Fruit fly (Drosophila melanogaster): ENCODE results near the gene CG34039.

CG34039 gene

DNA sequence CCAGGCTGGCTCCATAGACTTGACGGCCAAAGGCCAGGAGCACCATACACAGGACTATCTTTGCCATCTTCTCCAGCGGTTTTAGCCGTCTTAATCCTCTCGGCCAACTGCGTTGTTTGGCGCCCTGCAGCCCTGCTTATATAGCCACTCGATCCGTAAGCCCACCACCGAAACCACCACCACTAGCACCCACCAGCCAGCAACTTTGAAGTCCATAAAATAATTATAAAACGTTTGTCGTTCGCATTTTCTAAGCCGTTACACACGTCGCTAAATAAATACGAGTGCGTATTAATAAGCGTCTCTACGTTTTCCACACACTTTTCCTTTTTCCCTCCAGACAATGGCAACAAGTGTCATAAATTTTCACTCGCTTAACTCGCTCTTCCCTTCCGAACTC, 864 bp downstream of the CG34039 start, which contains the start of gene Lk:
Gene Lk, minus strand, starts transcription at position 101 of the 400 bp plus-strand sequence.
- no peak for TF ChIP-seq CG17801 (GFP tag; optimal IDR thresholded peaks at IDR 0.05; ENCODE audit: partially characterized antibody)

DNA sequence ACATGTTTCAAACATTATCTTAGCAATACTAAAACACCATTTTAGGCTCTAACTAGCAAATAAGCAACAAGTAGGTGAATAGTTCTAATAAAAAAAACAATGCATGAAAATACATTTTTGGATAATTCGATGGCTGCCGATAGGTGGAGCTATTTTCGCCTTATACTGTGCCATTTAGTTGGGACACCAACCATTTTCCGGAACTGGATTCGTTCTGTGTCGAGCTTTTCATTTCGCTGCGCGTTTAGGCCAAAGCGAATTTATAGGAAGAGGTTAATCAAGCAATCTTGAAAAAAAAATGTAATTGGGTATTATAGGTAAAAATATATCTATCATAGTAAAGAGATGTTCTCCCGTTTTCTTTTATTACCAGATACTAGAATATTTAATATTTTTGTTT, 2.9 kb downstream of the CG34039 start:
- TF ChIP-seq CG17801 (GFP tag; optimal IDR thresholded peaks at IDR 0.05; ENCODE audit: partially characterized antibody): no peak

DNA sequence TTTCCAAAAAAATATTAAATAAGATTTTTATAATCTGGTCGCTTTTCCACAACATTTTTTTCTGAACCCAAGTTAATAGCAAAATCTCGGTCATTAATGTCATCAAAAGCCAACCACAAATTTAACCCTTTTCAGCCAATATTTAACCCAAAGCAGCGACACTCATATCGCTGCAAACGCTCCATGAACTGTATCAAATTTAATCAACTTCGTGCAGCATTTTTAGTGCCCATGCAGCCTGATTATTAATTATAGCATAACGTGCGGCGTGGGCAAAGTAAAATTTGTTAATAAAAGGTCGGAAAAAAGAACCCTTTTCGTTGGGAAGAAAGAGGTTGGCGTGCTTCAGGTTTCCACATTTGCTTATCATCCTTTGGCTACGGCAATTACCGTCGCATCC, 3.7 kb downstream of the CG34039 start:
- TF ChIP-seq CG17801 (GFP tag; optimal IDR thresholded peaks at IDR 0.05; ENCODE audit: partially characterized antibody): no peak

DNA sequence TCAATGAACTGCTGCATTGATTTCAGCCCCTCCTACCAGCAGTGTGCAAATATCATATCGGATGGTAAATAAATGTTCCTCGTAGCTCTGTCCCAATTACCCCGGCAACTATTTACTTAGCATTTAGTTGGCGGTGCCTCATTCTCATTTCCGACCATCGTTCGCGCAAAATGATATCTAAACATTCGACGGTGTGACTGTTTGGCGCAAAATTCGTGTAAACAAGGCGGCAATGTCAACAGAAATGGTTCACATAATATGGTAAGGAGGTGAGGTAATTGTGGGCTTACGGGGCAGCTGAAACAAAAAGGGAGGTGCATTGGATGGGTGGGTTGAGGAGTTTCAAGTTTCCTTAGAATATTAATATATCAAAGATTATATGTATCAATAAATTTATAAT, 4.6 kb downstream of the CG34039 start:
- TF ChIP-seq CG17801 (GFP tag; optimal IDR thresholded peaks at IDR 0.05; ENCODE audit: partially characterized antibody): no peak

DNA sequence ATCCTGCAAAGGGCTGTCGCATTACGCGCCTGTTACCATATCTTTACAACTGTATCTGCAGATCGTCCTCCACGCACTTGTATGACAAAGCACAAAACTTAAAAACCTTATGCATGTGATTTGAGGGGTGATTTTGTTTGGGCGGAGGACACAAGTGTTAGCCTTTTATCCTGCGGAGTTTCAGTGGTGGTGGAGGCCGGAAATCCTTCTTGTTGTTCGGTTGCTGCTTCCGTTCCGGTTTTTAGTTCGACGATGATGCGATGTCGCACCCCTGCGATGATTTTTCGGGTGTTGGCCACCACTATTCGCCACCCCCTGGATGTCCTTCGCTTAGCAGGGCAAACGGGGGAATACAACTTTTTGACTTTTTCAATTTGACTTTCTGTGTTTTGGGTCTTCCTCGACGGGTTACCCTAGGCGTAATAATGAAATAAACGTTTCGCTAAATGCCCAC, 5.4 kb downstream of the CG34039 start:
- TF ChIP-seq CG17801 (GFP tag; optimal IDR thresholded peaks at IDR 0.05; ENCODE audit: partially characterized antibody): no peak

DNA sequence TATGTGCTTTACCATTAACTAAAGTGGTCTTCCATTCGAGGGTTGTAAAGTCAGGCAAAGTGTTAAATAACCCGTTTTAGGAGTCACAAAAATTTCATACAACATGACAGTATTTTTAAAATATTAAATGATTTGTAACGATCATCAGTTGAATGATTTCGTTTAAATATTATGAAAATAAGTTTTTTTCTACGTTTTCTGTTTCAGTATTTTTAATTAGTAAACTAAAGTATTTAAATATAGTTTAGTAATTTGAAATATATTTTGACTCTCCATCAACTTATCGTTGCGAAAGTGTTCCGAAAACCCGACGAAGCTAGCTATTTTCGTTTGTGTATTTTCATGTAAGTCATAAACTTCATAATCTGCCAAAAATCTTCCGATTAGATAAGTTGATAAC, 7.3 kb downstream of the CG34039 start, which contains the start of gene CG42758:
Gene CG42758, plus strand, starts transcription at position 301 of the 400 bp plus-strand sequence.
- no peak for TF ChIP-seq CG17801 (GFP tag; optimal IDR thresholded peaks at IDR 0.05; ENCODE audit: partially characterized antibody)

DNA sequence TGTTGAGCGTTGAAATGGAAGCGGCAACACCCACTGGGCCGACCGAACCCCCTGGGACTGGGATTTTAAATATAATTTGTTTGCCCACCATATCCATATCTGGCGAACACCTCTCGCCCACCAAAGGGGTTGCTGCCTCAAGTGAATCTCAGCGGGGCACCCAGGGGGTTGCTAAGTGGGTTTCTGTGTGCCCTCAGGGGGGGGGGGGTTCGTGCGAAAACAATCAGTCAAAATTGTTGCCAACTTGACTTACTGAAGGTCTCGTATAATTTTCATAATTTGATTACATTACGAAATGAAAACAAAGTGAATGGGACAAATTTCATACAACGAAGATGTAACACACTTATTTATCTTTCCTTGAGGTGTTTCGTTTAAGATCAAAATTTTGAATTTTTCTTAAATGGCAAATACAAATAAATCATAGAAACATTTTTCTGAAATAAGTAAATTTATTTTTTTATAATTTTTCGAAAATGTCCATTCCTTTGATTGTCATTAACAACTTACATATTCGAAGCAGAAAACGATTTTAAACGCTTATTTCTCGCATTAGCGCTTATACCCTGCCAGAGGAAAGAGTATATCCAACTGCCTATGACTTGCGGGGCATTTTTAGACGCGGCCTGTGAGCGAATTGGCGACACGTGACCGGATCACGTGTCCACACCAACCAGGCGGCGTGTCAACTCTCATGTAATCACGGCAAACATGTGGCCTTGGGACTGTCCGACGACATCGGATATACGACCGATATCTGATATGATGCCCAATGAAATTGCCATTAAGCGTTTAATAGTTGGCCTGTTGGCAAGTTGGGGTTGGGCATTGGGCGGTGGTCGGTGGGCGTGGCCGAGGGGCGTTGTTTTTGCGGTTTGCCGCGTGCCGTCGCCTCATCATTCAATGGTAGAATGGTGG, 10.1 kb downstream of the CG34039 start:
- TF ChIP-seq CG17801 (GFP tag; optimal IDR thresholded peaks at IDR 0.05; ENCODE audit: partially characterized antibody): no peak

DNA sequence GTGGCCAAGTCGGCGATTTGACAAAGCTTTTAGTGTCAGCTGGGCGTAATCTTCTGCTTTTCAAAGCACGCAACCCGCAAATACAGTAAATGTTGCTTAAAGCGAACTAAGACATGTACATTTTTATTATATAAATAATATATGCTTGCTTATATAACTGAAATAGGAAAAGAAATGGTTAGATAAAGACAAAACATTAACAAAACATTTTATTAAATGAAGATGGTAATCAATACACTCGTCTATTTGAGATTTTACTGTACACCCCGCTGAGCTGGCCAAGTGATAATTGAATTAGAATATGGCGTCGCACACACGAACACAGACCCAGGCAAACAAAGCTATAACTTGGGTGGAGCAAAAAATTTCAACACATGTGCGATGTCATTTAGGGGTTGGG, 14.8 kb downstream of the CG34039 start:
- no peak for TF ChIP-seq CG17801 (GFP tag; optimal IDR thresholded peaks at IDR 0.05; ENCODE audit: partially characterized antibody)

DNA sequence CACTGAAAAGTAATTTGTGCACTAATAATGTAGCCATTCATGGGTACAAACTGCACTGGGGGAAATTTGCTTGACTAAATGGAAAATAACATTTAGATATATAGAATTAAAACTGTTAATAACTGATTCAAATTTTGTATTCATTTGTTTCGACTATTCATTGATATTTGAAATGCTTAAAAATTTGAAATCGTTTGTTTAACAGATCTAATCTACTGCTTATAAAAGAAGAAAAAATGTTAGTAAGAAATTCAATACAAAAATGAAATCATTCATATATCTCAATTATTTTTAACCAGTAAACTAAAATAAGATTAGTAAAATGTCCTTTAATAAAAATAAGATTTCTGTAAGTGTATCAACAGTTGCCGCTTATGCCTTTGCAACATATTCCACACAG, 16.2 kb downstream of the CG34039 start:
- TF ChIP-seq CG17801 (GFP tag; optimal IDR thresholded peaks at IDR 0.05; ENCODE audit: partially characterized antibody): no peak

DNA sequence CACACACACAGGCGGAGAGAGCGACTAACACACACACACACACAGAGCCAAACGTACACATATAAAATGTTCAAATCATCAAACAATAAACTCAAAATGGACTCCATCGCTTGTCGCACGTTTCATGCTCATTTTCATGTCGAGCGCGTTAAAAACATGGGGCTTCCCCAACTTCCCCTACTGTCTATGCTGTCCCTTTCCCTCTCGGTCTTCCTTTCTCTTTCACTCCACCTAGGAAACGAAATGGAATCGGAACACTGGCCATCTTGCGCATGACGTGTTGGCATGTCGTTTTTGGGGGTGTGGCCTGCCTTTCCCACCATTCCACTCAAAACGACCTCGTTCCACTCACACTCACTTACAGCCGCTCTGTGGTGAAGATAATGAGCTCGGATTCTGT, 19.1 kb downstream of the CG34039 start:
- TF ChIP-seq CG17801 (GFP tag; optimal IDR thresholded peaks at IDR 0.05; ENCODE audit: partially characterized antibody): no peak

DNA sequence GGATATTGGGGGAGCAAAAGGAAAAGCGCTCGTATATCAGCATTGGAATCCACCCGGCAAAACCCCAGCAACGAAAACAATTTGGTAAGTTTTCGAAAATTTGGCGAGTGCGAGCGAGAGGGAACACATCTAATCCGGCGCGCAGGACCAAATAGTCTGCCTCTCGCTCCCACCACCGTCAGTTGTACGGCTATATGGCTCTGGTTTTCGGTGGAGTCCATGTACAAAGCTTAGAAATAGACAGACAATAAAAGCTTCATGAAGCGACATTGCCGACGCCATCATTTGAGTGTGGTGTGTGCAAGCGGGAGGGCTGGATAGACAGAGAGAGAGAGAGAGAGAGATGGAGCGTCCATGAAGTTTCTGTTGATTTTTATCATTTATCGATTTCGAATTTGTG, 20.5 kb downstream of the CG34039 start:
- no peak for TF ChIP-seq CG17801 (GFP tag; optimal IDR thresholded peaks at IDR 0.05; ENCODE audit: partially characterized antibody)

DNA sequence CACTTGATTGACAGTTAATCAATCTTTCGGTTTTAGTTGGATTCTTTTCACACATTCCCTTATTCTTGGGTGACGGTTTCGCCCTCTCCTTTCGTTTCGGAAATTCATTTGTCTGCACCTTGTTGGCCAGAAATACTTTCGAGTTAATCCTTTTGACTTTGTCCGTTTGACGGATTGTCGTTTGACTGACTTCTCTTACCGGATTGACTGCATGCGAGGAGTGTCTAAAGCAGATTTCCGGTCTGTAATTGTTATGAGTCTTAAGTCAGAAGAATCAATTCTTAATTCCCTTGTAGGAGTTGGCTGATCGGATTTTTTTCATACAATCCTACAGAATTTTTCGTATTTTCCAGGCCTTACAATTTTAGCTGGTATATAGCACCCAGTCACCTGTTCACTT, 22.9 kb downstream of the CG34039 start:
- TF ChIP-seq CG17801 (GFP tag; optimal IDR thresholded peaks at IDR 0.05; ENCODE audit: partially characterized antibody): no peak

DNA sequence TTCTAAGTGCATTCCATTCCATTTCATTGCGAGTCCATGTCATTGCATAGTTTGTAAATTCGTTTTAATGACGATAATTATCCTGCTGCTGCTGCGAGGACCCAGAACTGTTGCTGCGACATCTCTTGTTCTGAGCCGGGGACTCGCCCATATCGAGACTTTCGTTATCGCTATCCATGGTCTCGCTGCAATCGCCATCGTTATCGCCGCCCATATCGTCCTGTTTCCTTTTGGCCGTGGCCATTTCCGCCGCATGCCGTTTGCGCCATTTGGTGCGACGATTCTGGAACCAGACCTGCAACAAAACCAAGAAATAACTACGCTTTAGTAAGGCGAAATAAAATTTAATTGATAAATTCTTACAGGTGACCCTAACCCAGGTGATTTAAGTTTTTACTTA, 24.0 kb downstream of the CG34039 start:
- no peak for TF ChIP-seq CG17801 (GFP tag; optimal IDR thresholded peaks at IDR 0.05; ENCODE audit: partially characterized antibody)

DNA sequence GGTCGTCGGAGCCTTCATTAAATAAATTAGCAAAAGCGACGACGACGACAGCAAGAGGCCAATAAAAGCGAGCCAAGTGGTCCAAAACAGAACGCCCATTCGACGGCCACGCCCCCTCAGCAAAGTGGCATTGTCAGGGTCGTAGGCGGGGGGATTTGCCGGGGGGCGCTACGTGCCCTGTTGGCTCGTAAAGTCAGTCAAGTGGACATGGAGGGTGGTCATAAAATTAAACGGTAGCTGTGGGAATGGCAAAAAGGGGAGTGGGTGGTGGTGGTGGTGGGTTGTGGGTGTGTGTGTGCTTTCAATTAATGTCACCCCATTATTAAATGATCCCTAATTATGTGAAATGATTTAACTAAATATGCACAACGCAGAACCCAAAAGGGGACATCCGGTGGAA, 31.2 kb downstream of the CG34039 start:
- no peak for TF ChIP-seq CG17801 (GFP tag; optimal IDR thresholded peaks at IDR 0.05; ENCODE audit: partially characterized antibody)

DNA sequence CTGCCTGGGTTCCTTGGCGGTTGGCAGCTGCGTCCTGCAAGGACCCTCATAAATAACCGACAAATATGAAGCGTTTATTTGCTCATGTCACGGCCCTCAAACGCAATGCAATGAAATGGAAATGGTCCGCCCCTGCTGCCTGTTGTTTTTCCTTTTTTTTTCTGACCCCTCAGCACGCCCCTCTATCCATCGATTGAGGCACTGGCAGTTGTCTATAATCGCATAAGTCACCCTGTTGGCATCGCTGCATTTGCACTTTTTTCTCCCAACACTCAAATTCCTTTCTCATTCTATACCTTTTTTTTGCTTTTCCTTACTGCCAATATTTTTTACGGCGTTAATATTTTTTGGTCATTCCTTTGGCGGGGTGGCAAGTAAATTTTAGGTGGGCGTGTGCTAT, 32.4 kb downstream of the CG34039 start:
- TF ChIP-seq CG17801 (GFP tag; optimal IDR thresholded peaks at IDR 0.05; ENCODE audit: partially characterized antibody): no peak

DNA sequence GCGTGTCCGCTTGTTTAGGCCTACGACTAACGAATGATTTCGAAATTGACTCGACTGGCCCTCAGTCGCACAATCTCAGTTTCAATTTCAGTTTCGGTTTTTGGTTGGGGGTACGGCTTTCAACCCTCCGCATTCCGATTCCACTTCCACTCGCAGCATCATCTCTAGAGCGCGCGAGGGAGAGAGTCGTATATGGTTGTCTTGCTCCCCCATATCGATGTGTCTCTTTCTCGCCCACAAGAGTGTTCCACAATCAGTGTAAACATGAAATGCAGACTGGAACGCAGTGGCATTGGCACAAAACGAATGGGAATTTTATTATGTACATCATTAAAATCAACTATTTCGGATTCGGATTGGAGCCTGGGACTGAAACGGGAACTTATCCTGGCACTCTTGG, 39.7 kb downstream of the CG34039 start, which contains the start of gene HGTX:
Gene HGTX, minus strand, starts transcription at position 38 of the 400 bp plus-strand sequence.
- TF ChIP-seq CG17801 (GFP tag; optimal IDR thresholded peaks at IDR 0.05; ENCODE audit: partially characterized antibody): no peak

All from ovary, adult (tissue).